Worm (Caenorhabditis elegans): ENCODE data around the gene F56D6.14.

ce11 chrIV:3965013-3965412, 47.5 kb downstream of the F56D6.14 start, which contains the start of gene clec-76:
- no peak for TF ChIP-seq B0310.2 (tag; optimal IDR thresholded peaks at IDR 0.05)
- TF ChIP-seq scrt-1 (GFP tag; IDR thresholded peaks at IDR 0.05): no peak
